Fruit fly (Drosophila melanogaster): ENCODE results near the gene Nuf2.

The Nuf2 gene

dm6 chr2L:7049009-7049647, 16.5 kb downstream of the Nuf2 start:
- TF ChIP-seq nmo (GFP tag; optimal IDR thresholded peaks at IDR 0.05), result no peak
- TF ChIP-seq Pdp1 (GFP tag; optimal IDR thresholded peaks at IDR 0.05), result peak; percentile 17 to 95
- peak; percentile 8 for TF ChIP-seq CG1603 (tag; optimal IDR thresholded peaks at IDR 0.05)
- no peak for TF ChIP-seq cad (GFP tag; optimal IDR thresholded peaks at IDR 0.05)
- peak; percentile 50 for TF ChIP-seq CG14014 (GFP tag; IDR thresholded peaks at IDR 0.05)
- no peak for TF ChIP-seq lilli (GFP tag; optimal IDR thresholded peaks at IDR 0.05)
- no peak for TF ChIP-seq bab2 (GFP tag; optimal IDR thresholded peaks at IDR 0.05)
- peak; percentile 63 for TF ChIP-seq stwl (tag; optimal IDR thresholded peaks at IDR 0.05)
- TF ChIP-seq Doc3 (GFP tag; IDR thresholded peaks at IDR 0.05; ENCODE audit: partially characterized antibody), result peak; percentile 80
- TF ChIP-seq MESR4 (GFP tag; optimal IDR thresholded peaks at IDR 0.05), result peak; percentile 51
- peak; percentile 23; the same call in 1 of the 2 replicates for TF ChIP-seq Ada2b (GFP tag; IDR thresholded peaks at IDR 0.05)
- peak; percentile 4 for TF ChIP-seq tx (GFP tag; optimal IDR thresholded peaks at IDR 0.05)
- peak; percentile 43 for TF ChIP-seq CG17829 (tag; optimal IDR thresholded peaks at IDR 0.05)
- no peak for TF ChIP-seq CG18764 (GFP tag; optimal IDR thresholded peaks at IDR 0.05)
- no peak for TF ChIP-seq Chrac-16 (GFP tag; optimal IDR thresholded peaks at IDR 0.05)
- peak; percentile 44; the same call in 1 of the 2 replicates for TF ChIP-seq sob (GFP tag; IDR thresholded peaks at IDR 0.05)
- peak in 1 of 2 experiments; percentile 7 for TF ChIP-seq Hr78 (GFP tag; optimal IDR thresholded peaks at IDR 0.05)
- no peak for TF ChIP-seq CG11696 (GFP tag; IDR thresholded peaks at IDR 0.05)
- TF ChIP-seq Med (GFP tag), result peak; percentile 90
- no peak for TF ChIP-seq CG8478 (optimal IDR thresholded peaks at IDR 0.05)
- no peak for TF ChIP-seq fd3F (GFP tag; optimal IDR thresholded peaks at IDR 0.05)
- peak; percentile 97 for TF ChIP-seq CG16813 (GFP tag; IDR thresholded peaks at IDR 0.05; ENCODE audit: partially characterized antibody)
- peak; percentile 48; the same call in 1 of the 2 replicates for TF ChIP-seq slbo (GFP tag; IDR thresholded peaks at IDR 0.05)
- no peak for TF ChIP-seq Nf-YB (GFP tag; optimal IDR thresholded peaks at IDR 0.05)
- peak; percentile 50 for TF ChIP-seq ash1 (GFP tag; optimal IDR thresholded peaks at IDR 0.05)
- TF ChIP-seq CG7556 (GFP tag; optimal IDR thresholded peaks at IDR 0.05), result peak; percentile 1
- TF ChIP-seq hbn (GFP tag; IDR thresholded peaks at IDR 0.05; ENCODE audit: partially characterized antibody), result peak; percentile 60
- no peak for TF ChIP-seq dmrt99B (tag; optimal IDR thresholded peaks at IDR 0.05)
- no peak for TF ChIP-seq dan (GFP tag; IDR thresholded peaks at IDR 0.05)
- TF ChIP-seq CG16815 (GFP tag; optimal IDR thresholded peaks at IDR 0.05), result no peak
- no peak for TF ChIP-seq CG4730 (GFP tag; IDR thresholded peaks at IDR 0.05)
- peak; percentile 53; the same call in 1 of the 2 replicates for TF ChIP-seq Atf6 (GFP tag; IDR thresholded peaks at IDR 0.05)
- peak; percentile 21 for TF ChIP-seq CG3281 (GFP tag; optimal IDR thresholded peaks at IDR 0.05)
- peak; percentile 17 for TF ChIP-seq Sry-δ (GFP tag; optimal IDR thresholded peaks at IDR 0.05)
- peak; percentile 17; the same call in 1 of the 2 replicates for TF ChIP-seq MBD-R2 (GFP tag; IDR thresholded peaks at IDR 0.05)
- TF ChIP-seq tna (GFP tag; IDR thresholded peaks at IDR 0.05; ENCODE audit: partially characterized antibody), result peak; percentile 100
- TF ChIP-seq unc-4 (GFP tag; IDR thresholded peaks at IDR 0.05; ENCODE audit: partially characterized antibody), result peak; percentile 66
- peak; percentile 50; the same call in 1 of the 2 replicates for TF ChIP-seq CG32532 (GFP tag; IDR thresholded peaks at IDR 0.05)
- TF ChIP-seq CrebB (tag; optimal IDR thresholded peaks at IDR 0.05), result peak; percentile 62
- TF ChIP-seq CG3847 (GFP tag; IDR thresholded peaks at IDR 0.05), result no peak
- no peak for TF ChIP-seq CG15601 (tag; optimal IDR thresholded peaks at IDR 0.05)
- TF ChIP-seq CG11085 (GFP tag; IDR thresholded peaks at IDR 0.05), result no peak
- TF ChIP-seq CG9727 (GFP tag; optimal IDR thresholded peaks at IDR 0.05), result peak; percentile 21
- no peak for TF ChIP-seq CG13894 (tag; optimal IDR thresholded peaks at IDR 0.05)
- TF ChIP-seq sens-2 (GFP tag; IDR thresholded peaks at IDR 0.05), result no peak
- TF ChIP-seq Vsx1 (GFP tag; optimal IDR thresholded peaks at IDR 0.05), result no peak
- TF ChIP-seq ATbp (GFP tag; optimal IDR thresholded peaks at IDR 0.05), result no peak
- TF ChIP-seq sqz (GFP tag; optimal IDR thresholded peaks at IDR 0.05), result peak; percentile 89
- TF ChIP-seq CG17359 (tag; optimal IDR thresholded peaks at IDR 0.05), result peak; percentile 7

Measured in whole organism, embryonic.